Fruit fly (Drosophila melanogaster) whole organism, embryonic: ENCODE data around the gene Polr3E.

ENCODE experiments used
- CG10147 ChIP-seq: fragments of 200-800 bp; sonication (Bioruptor generic); optimal IDR thresholded peaks from 2 replicates; lab custom pipeline; 2019; ENCODE audit warnings: missing biosample characterization, mild to moderate bottlenecking, missing genetic modification characterization, moderate library complexity
- CG12155 ChIP-seq: fragments of 200-800 bp; sonication (Bioruptor generic); optimal IDR thresholded peaks from 3 replicates; lab custom pipeline; 2016; ENCODE audit warnings: missing biosample characterization, missing genetic modification characterization
- CG12219 ChIP-seq: fragments of 200-800 bp; sonication (Bioruptor generic); optimal IDR thresholded peaks from 3 replicates; lab custom pipeline; 2018; ENCODE audit warnings: missing biosample characterization, mild to moderate bottlenecking, missing genetic modification characterization
- CG13296 ChIP-seq: fragments of 200-800 bp; sonication (Bioruptor generic); optimal IDR thresholded peaks from 3 replicates; lab custom pipeline; 2018; ENCODE audit warnings: missing biosample characterization, mild to moderate bottlenecking, missing genetic modification characterization
- CG13624 ChIP-seq: fragments of 200-800 bp; sonication (Bioruptor generic); optimal IDR thresholded peaks from 2 replicates; lab custom pipeline; 2016; ENCODE audit warnings: missing biosample characterization, missing genetic modification characterization
- CG13894 ChIP-seq: fragments of 200-800 bp; sonication (Bioruptor generic); optimal IDR thresholded peaks from 3 replicates; lab custom pipeline; 2018; ENCODE audit warnings: missing biosample characterization, mild to moderate bottlenecking, missing genetic modification characterization, moderate library complexity
- CG14860 ChIP-seq: fragments of 200-800 bp; sonication (Bioruptor generic); IDR thresholded peaks from 3 replicates; pipeline ENCODE4 v1.3.6; 2022; ENCODE audit warnings: missing biosample characterization, missing genetic modification characterization; ENCODE audit not compliant: partially characterized antibody
- CG15011 ChIP-seq: fragments of 200-800 bp; sonication (Bioruptor generic); optimal IDR thresholded peaks from 3 replicates; lab custom pipeline; 2018; ENCODE audit warnings: missing biosample characterization, mild to moderate bottlenecking, missing genetic modification characterization
- CG15269 ChIP-seq: fragments of 200-800 bp; sonication (Bioruptor generic); optimal IDR thresholded peaks from 2 replicates; lab custom pipeline; 2018; ENCODE audit warnings: missing biosample characterization, mild to moderate bottlenecking, missing genetic modification characterization, moderate library complexity
- CG18262 ChIP-seq: fragments of 200-800 bp; optimal IDR thresholded peaks from 3 replicates; lab custom pipeline; 2019; ENCODE audit warnings: missing biosample characterization, mild to moderate bottlenecking, missing genetic modification characterization, moderate library complexity
- CG30431 ChIP-seq: fragments of 200-800 bp; sonication (Bioruptor generic); optimal IDR thresholded peaks from 2 replicates; lab custom pipeline; 2017; ENCODE audit warnings: missing biosample characterization, missing genetic modification characterization
- CG4360 ChIP-seq: fragments of 200-800 bp; sonication (Bioruptor generic); IDR thresholded peaks from 2 replicates; pipeline ENCODE4 v1.3.6; 2022; ENCODE audit warnings: missing biosample characterization, missing genetic modification characterization
- CG6813 ChIP-seq: fragments of 200-800 bp; sonication (Bioruptor generic); optimal IDR thresholded peaks from 2 replicates; lab custom pipeline; 2017; ENCODE audit warnings: missing biosample characterization, missing genetic modification characterization, mild to moderate bottlenecking, moderate library complexity, missing genetic modification reagents
- CG7271 ChIP-seq: fragments of 200-800 bp; sonication (Bioruptor generic); optimal IDR thresholded peaks from 2 replicates; lab custom pipeline; 2018; ENCODE audit warnings: missing biosample characterization, mild to moderate bottlenecking, missing genetic modification characterization, moderate library complexity
- CG7357 ChIP-seq: fragments of 200-800 bp; sonication (Bioruptor generic); IDR thresholded peaks from 3 replicates; pipeline ENCODE4 v1.3.6; 2022; ENCODE audit warnings: missing biosample characterization, missing genetic modification characterization
- CG7928 ChIP-seq: fragments of 200-800 bp; sonication (Bioruptor generic); optimal IDR thresholded peaks from 2 replicates; lab custom pipeline; 2017; ENCODE audit warnings: missing biosample characterization, mild to moderate bottlenecking, missing genetic modification characterization
- CG8924 ChIP-seq: fragments of 200-800 bp; optimal IDR thresholded peaks from 3 replicates; lab custom pipeline; 2019; ENCODE audit warnings: missing biosample characterization, mild to moderate bottlenecking, missing genetic modification characterization, moderate library complexity
- CG9215 ChIP-seq: fragments of 200-800 bp; sonication (Bioruptor generic); IDR thresholded peaks from 2 replicates; pipeline ENCODE4 v1.3.6; 2022; ENCODE audit warnings: missing biosample characterization, missing genetic modification characterization
- CG9932 ChIP-seq: fragments of 200-800 bp; sonication (Bioruptor generic); IDR thresholded peaks from 2 replicates; pipeline ENCODE4 v1.3.6; 2022; ENCODE audit warnings: missing biosample characterization, missing genetic modification characterization
- CHES-1-like ChIP-seq: fragments of 200-800 bp; sonication (Bioruptor generic); optimal IDR thresholded peaks from 2 replicates; lab custom pipeline; 2016; ENCODE audit warnings: missing biosample characterization, missing genetic modification characterization
- Dfd ChIP-seq, 2 experiments: fragments of >200 bp; optimal IDR thresholded peaks; 2 replicates each; lab custom pipeline; 2017; ENCODE audit warnings: missing biosample characterization in 2 of 2, missing genetic modification characterization in 2 of 2
- E2f1 ChIP-seq: fragments of 200-800 bp; sonication (Bioruptor generic); IDR thresholded peaks from 2 replicates; pipeline ENCODE4 v1.3.6; 2022; ENCODE audit warnings: missing biosample characterization, missing genetic modification characterization
- Elba2 ChIP-seq: fragments of 200-800 bp; sonication (Bioruptor generic); optimal IDR thresholded peaks from 3 replicates; lab custom pipeline; 2016; ENCODE audit warnings: missing biosample characterization, missing genetic modification characterization
- Ets65A ChIP-seq: fragments of 200-800 bp; sonication (Bioruptor generic); peaks from one replicate; lab custom pipeline; 2016; ENCODE audit warnings: missing biosample characterization, missing genetic modification characterization
- Fer3 ChIP-seq: fragments of 200-800 bp; sonication (Bioruptor generic); optimal IDR thresholded peaks from 2 replicates; lab custom pipeline; 2018; ENCODE audit warnings: missing biosample characterization, mild to moderate bottlenecking, missing genetic modification characterization, moderate library complexity
- H15 ChIP-seq: fragments of 200-800 bp; sonication (Bioruptor generic); IDR thresholded peaks from 3 replicates; pipeline ENCODE4 v1.3.6; 2022; ENCODE audit warnings: missing biosample characterization, missing genetic modification characterization
- Hr51 ChIP-seq, 2 experiments: fragments of 200-800 bp; sonication (Bioruptor generic); optimal IDR thresholded peaks; 2 replicates in 1 of 2; 3 replicates in 1 of 2; lab custom pipeline; 2016 to 2018; ENCODE audit warnings: missing biosample characterization in 2 of 2, missing genetic modification characterization in 2 of 2, mild to moderate bottlenecking in 1 of 2, moderate library complexity in 1 of 2
- MBD-R2 ChIP-seq: fragments of 200-800 bp; sonication (Bioruptor generic); IDR thresholded peaks from 2 replicates; pipeline ENCODE4 v1.3.6; 2022; ENCODE audit warnings: missing biosample characterization, missing genetic modification characterization
- NFAT ChIP-seq: fragments of 200-800 bp; sonication (Bioruptor generic); IDR thresholded peaks from 2 replicates; pipeline ENCODE4 v1.3.6; 2022; ENCODE audit warnings: missing biosample characterization, missing genetic modification characterization
- Nf-YA ChIP-seq: fragments of 200-800 bp; sonication (Bioruptor generic); IDR thresholded peaks from 2 replicates; pipeline ENCODE4 v1.3.6; 2022; ENCODE audit warnings: missing biosample characterization, missing genetic modification characterization
- Sox102F ChIP-seq: fragments of 200-800 bp; sonication (Bioruptor generic); optimal IDR thresholded peaks from 2 replicates; lab custom pipeline; 2018; ENCODE audit warnings: missing biosample characterization, mild to moderate bottlenecking, missing genetic modification characterization, moderate library complexity
- bab2 ChIP-seq: fragments of 200-800 bp; sonication (Bioruptor generic); optimal IDR thresholded peaks from 2 replicates; lab custom pipeline; 2016; ENCODE audit warnings: missing biosample characterization, missing genetic modification characterization
- btn ChIP-seq: fragments of 200-800 bp; sonication (Bioruptor generic); optimal IDR thresholded peaks from 2 replicates; lab custom pipeline; 2016; ENCODE audit warnings: missing biosample characterization, missing genetic modification characterization
- cad ChIP-seq: fragments of >200 bp; optimal IDR thresholded peaks from 2 replicates; lab custom pipeline; 2017; ENCODE audit warnings: missing biosample characterization, missing genetic modification characterization
- caup ChIP-seq: fragments of 200-800 bp; sonication (Bioruptor generic); optimal IDR thresholded peaks from 3 replicates; lab custom pipeline; 2017; ENCODE audit warnings: missing biosample characterization, mild to moderate bottlenecking, missing genetic modification characterization, moderate library complexity; ENCODE audit not compliant: severe bottlenecking
- dm ChIP-seq: fragments of 200-800 bp; sonication (Bioruptor generic); optimal IDR thresholded peaks from 3 replicates; lab custom pipeline; 2016; ENCODE audit warnings: missing biosample characterization, missing genetic modification characterization
- esg ChIP-seq: fragments of 200-800 bp; sonication (Bioruptor generic); conservative IDR thresholded peaks from 2 replicates; pipeline ENCODE4 v1.3.6; 2022; ENCODE audit warnings: missing biosample characterization, missing genetic modification characterization
- exex ChIP-seq: fragments of 200-800 bp; sonication (Bioruptor generic); optimal IDR thresholded peaks from 4 replicates; lab custom pipeline; 2018; ENCODE audit warnings: missing biosample characterization, mild to moderate bottlenecking, missing genetic modification characterization, moderate library complexity
- fd64A ChIP-seq: fragments of 200-800 bp; sonication (Bioruptor generic); optimal IDR thresholded peaks from 3 replicates; lab custom pipeline; 2018; ENCODE audit warnings: missing biosample characterization, mild to moderate bottlenecking, missing genetic modification characterization
- gt ChIP-seq: fragments of 200-800 bp; sonication (Bioruptor generic); IDR thresholded peaks from 2 replicates; pipeline ENCODE4 v1.3.6; 2022; ENCODE audit warnings: missing biosample characterization, missing genetic modification characterization
- h ChIP-seq: fragments of >200 bp; optimal IDR thresholded peaks from 2 replicates; lab custom pipeline; 2017
- kah ChIP-seq: fragments of 200-800 bp; sonication (Bioruptor generic); optimal IDR thresholded peaks from 2 replicates; lab custom pipeline; 2018; ENCODE audit warnings: missing biosample characterization, mild to moderate bottlenecking, missing genetic modification characterization
- lilli ChIP-seq: fragments of 200-800 bp; sonication (Bioruptor generic); optimal IDR thresholded peaks from 3 replicates; lab custom pipeline; 2016; ENCODE audit warnings: missing biosample characterization, missing genetic modification characterization
- mirr ChIP-seq: fragments of 200-800 bp; sonication (Bioruptor generic); optimal IDR thresholded peaks from 3 replicates; lab custom pipeline; 2018; ENCODE audit warnings: missing biosample characterization, mild to moderate bottlenecking, missing genetic modification characterization
- ranshi ChIP-seq: fragments of 200-800 bp; sonication (Bioruptor generic); IDR thresholded peaks from 2 replicates; pipeline ENCODE4 v1.3.6; 2022; ENCODE audit warnings: missing biosample characterization, missing genetic modification characterization
- run ChIP-seq: fragments of 200-800 bp; sonication (Bioruptor generic); optimal IDR thresholded peaks from 3 replicates; lab custom pipeline; 2018; ENCODE audit warnings: missing biosample characterization, mild to moderate bottlenecking, missing genetic modification characterization
- so ChIP-seq: fragments of 200-800 bp; sonication (Bioruptor generic); IDR thresholded peaks from 3 replicates; pipeline ENCODE4 v1.3.6; 2022; ENCODE audit warnings: missing biosample characterization, missing genetic modification characterization
- unpg ChIP-seq: fragments of 200-800 bp; sonication (Bioruptor generic); optimal IDR thresholded peaks from 3 replicates; lab custom pipeline; 2018; ENCODE audit warnings: missing biosample characterization, mild to moderate bottlenecking, missing genetic modification characterization, moderate library complexity

Gene Polr3E

dm6 chr3L:21041952-21042933, 10.6 kb downstream of the Polr3E start (continued):
- peak; percentile 18; the same call in 1 of the 3 replicates for TF ChIP-seq H15 (GFP tag; lab: Robert Waterston, UW)
- TF ChIP-seq CG15011 (GFP tag; lab: Kevin White, UChicago): peak; percentile 12
- TF ChIP-seq Sox102F (GFP tag; lab: Kevin White, UChicago): peak; percentile 21
- TF ChIP-seq unpg: peak; percentile 31
- peak; percentile 46 for TF ChIP-seq CG15269 (tag; lab: Kevin White, UChicago)
- no peak for TF ChIP-seq run (tag; lab: Kevin White, UChicago)
- no peak for TF ChIP-seq CG7928 (GFP tag; lab: Kevin White, UChicago)
- TF ChIP-seq CG30431 (GFP tag; lab: Kevin White, UChicago): no peak
- no peak for TF ChIP-seq CG18262
- no peak for TF ChIP-seq dm (GFP tag; lab: Kevin White, UChicago)
- no peak for TF ChIP-seq btn (GFP tag; lab: Kevin White, UChicago)
- peak; percentile 11 for TF ChIP-seq CG12219 (GFP tag; lab: Kevin White, UChicago)
- TF ChIP-seq Elba2: no peak
- peak; percentile 39; the same call in 2 of the 3 replicates for TF ChIP-seq so (GFP tag; lab: Robert Waterston, UW)
- peak in 1 of 2 experiments; percentile 59 for TF ChIP-seq Hr51 (GFP tag; optimal IDR thresholded peaks at IDR 0.05; lab: Kevin White, UChicago)
- 0 out of 2 replicates have a peak, but pooled peaks have one; percentile 15 for TF ChIP-seq ranshi (GFP tag; lab: Robert Waterston, UW)
- no peak for TF ChIP-seq CG13296
- TF ChIP-seq CG7271 (tag; lab: Kevin White, UChicago): no peak
- TF ChIP-seq bab2 (GFP tag; lab: Kevin White, UChicago): no peak
- TF ChIP-seq cad (GFP tag; lab: Kevin White, UChicago): no peak
- no peak for TF ChIP-seq gt (GFP tag; lab: Robert Waterston, UW)
- TF ChIP-seq CG7357 (GFP tag; lab: Robert Waterston, UW): peak; percentile 51; the same call in 1 of the 3 replicates
- TF ChIP-seq CG13624 (GFP tag; lab: Kevin White, UChicago): no peak
- no peak for TF ChIP-seq fd64A
- TF ChIP-seq exex (tag; lab: Kevin White, UChicago): no peak
- 0 out of 2 replicates have a peak, but pooled peaks have one; percentile 24 for TF ChIP-seq MBD-R2 (GFP tag; lab: Robert Waterston, UW)
- peak; percentile 1 for TF ChIP-seq Ets65A (GFP tag; lab: Kevin White, UChicago)
- TF ChIP-seq E2f1 (GFP tag; lab: Robert Waterston, UW): peak; percentile 46; the same call in 1 of the 2 replicates
- peak; percentile 30 for TF ChIP-seq lilli
- TF ChIP-seq caup (GFP tag; lab: Kevin White, UChicago): no peak
- no peak for TF ChIP-seq mirr (GFP tag; lab: Kevin White, UChicago)
- TF ChIP-seq CG14860 (GFP tag; lab: Robert Waterston, UW): no peak
- TF ChIP-seq Nf-YA (GFP tag; lab: Robert Waterston, UW): no peak
- no peak for TF ChIP-seq Fer3 (tag; lab: Kevin White, UChicago)
- TF ChIP-seq CG9932 (GFP tag; lab: Robert Waterston, UW): peak; percentile 19; the same call in 1 of the 2 replicates
- peak; percentile 7 for TF ChIP-seq CG13894
- no peak for TF ChIP-seq CG6813 (GFP tag; lab: Kevin White, UChicago)
- TF ChIP-seq CG9215 (GFP tag; lab: Robert Waterston, UW): peak; percentile 5; the same call in 1 of the 2 replicates
- TF ChIP-seq NFAT (GFP tag; lab: Robert Waterston, UW): peak; percentile 25; the same call in 1 of the 2 replicates
- peak; percentile 3 for TF ChIP-seq CG8924 (tag; lab: Kevin White, UChicago)
- TF ChIP-seq kah: no peak
- 0 out of 2 replicates have a peak, but pooled peaks have one; percentile 13 for TF ChIP-seq esg (GFP tag; lab: Robert Waterston, UW)
- TF ChIP-seq CG12155: no peak
- no peak for TF ChIP-seq Dfd (GFP tag; optimal IDR thresholded peaks at IDR 0.05; lab: Kevin White, UChicago)
- peak; percentile 41 for TF ChIP-seq CG10147 (GFP tag; lab: Kevin White, UChicago)
- no peak for TF ChIP-seq CHES-1-like (GFP tag; lab: Kevin White, UChicago)
- no peak for TF ChIP-seq CG4360 (GFP tag; lab: Robert Waterston, UW)
- no peak for TF ChIP-seq h (lab: Kevin White, UChicago)
